Fruit fly (Drosophila melanogaster) S2 (cell line): Measurements from ENCODE around the gene Rpt4.

Source experiments
- CG8478 ChIP-seq: fragments of >200 bp; optimal IDR thresholded peaks from 2 replicates; lab custom pipeline; 2018
- CTCF ChIP-seq, 2 experiments: fragments of >200 bp; optimal IDR thresholded peaks; 2 replicates each; lab custom pipeline; 2018

dm6 chrX:6266092-6266491, 25.0 kb downstream of the Rpt4 start:
- TF ChIP-seq CG8478 (lab: Kevin White, UChicago) (no peak), CTCF (optimal IDR thresholded peaks at IDR 0.05; lab: Kevin White, UChicago) (no peak)
